Worm (Caenorhabditis elegans) whole organism, L4/young adult: ENCODE data around the gene F56A8.5.
"Not testable (repeated sequence)": the region's sequence is repeated elsewhere in the genome, so short reads cannot be mapped to it uniquely, and the experiment has no call there.

Source experiments
- W03F9.2 ChIP-seq: fragments of 150-350 bp; optimal IDR thresholded peaks from 2 replicates; lab custom pipeline; 2014; ENCODE audit warnings: missing biosample characterization, missing genetic modification characterization
- dao-5 ChIP-seq: sonication (generic microtip); optimal IDR thresholded peaks from 2 replicates; lab custom pipeline; 2016; ENCODE audit warnings: missing genotype, missing genetic modification characterization, moderate library complexity, missing compliant biosample characterization
- him-1 ChIP-seq: sonication (generic microtip); optimal IDR thresholded peaks from 2 replicates; lab custom pipeline; 2016; ENCODE audit warnings: missing genotype, missing genetic modification reagents, missing genetic modification characterization, missing compliant biosample characterization

Gene F56A8.5

DNA sequence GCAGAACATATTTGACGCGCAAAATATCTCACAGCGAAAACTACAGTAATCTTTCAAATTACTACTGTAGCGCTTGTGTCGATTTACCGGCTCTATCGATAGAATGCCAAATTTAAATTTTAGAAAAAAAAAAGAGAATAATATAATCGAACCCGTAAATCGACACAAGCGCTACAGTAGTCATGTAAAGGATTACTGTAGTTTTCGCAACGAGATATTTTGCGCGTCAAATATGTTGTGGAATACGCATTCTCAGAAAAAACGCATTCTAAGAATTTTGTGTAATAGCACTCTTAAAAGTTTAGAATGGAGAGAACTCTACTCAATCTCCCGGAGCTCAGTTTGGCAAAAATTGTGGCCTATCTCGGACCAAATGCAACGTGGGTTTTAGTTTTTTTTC, at the start of gene F56A8.5:
F56A8.5 (plus strand) TSS at position 301 of the 400 bp plus-strand sequence.
- no peak for TF ChIP-seq dao-5 (tag; lab: Kevin White, UChicago)
- TF ChIP-seq W03F9.2 (tag; lab: Kevin White, UChicago): no peak
- TF ChIP-seq him-1 (tag; lab: Kevin White, UChicago): no peak

DNA sequence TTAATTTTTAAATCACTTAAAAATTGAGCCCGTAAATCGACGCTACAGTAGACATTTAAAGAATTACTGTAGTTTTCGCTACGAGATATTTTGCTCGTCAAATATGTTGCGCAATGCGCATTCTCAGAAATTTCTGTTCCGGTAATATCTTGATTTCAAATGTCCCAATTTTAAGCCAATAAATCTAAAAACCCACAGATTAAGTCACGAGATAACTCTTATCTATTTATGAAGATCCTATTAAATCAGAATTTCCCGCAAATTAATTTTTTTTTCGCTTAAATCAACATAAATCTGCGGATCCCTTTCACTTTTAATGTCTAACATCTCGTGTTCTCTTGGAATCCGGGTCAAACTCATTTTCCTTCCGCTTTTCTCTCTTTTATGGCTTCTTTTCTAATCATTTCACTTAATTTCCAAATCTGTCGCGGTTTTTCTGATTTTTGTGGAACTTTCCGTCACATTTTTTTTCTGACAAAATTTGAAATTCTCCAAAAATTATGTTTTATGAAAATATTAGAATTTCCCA, 49.1 kb upstream of the F56A8.5 start:
- no peak for TF ChIP-seq him-1 (tag; lab: Kevin White, UChicago)
- no peak for TF ChIP-seq dao-5 (tag; lab: Kevin White, UChicago)
- no peak for TF ChIP-seq W03F9.2 (tag; lab: Kevin White, UChicago)

DNA sequence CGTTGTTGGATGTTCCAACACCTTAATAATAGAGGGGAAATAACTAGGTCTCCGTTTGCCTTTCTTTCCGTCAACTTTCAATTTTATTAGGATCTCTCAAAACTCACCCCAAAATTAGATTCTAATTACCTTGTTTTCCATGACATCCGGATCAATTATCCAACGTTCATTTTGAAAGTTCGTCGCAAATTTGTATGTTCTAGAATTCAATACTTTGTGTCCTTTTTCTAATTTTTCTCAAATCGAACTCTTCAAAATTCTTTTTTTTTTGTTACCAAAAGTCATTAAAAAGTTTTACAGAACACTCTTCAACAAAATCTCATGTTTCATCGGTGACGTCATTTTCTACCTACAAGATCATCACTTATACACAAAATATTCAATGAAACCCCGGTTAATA, 42.9 kb upstream of the F56A8.5 start, which contains the start of gene Y43F4A.1:
Y43F4A.1 (plus strand) TSS at position 301 of the 400 bp plus-strand sequence.
- no peak for TF ChIP-seq him-1 (tag; lab: Kevin White, UChicago)
- TF ChIP-seq dao-5 (tag; lab: Kevin White, UChicago): no peak
- no peak for TF ChIP-seq W03F9.2 (tag; lab: Kevin White, UChicago)

DNA sequence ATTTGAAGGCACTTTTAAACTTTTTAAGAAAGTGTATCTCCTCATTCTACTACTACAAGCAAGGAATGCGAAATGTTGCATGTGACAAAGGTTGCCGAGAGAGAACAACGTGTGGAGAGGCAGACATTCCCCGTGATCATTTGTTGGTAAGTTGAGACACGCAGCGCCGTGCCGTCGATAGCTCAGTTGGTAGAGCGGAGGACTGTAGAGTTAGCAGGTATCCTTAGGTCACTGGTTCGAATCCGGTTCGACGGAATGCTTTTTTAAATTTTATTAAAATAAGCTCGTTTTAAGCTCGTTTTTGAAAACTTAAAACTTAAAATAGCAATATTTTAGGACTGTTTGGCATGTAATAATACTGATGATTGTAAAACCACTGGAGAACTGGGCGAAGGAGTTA, 41.3 kb upstream of the F56A8.5 start:
- TF ChIP-seq him-1 (tag; lab: Kevin White, UChicago) (no peak), W03F9.2 (tag; lab: Kevin White, UChicago) (no peak), dao-5 (tag; lab: Kevin White, UChicago) (peak; percentile 16)

DNA sequence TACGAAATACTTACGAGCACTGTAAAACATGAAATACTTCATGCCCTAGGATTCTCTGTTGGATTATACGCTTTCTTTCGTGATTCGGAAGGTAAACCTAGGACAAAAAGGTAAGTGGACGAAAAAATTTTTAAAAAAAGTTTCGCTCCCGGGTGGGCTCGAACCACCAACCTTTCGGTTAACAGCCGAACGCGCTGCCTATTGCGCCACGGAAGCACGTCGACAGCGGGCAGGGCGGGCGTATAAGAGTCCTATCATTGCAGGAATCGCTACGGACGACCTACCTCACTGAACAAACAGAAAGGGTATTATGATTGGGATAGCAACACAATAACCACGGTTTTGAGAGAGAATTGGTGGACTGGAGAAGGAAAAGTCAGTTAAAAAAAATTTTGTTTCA, 40.6 kb upstream of the F56A8.5 start:
- TF ChIP-seq W03F9.2 (tag; lab: Kevin White, UChicago) (no peak), dao-5 (tag; lab: Kevin White, UChicago) (no peak), him-1 (tag; lab: Kevin White, UChicago) (no peak)

DNA sequence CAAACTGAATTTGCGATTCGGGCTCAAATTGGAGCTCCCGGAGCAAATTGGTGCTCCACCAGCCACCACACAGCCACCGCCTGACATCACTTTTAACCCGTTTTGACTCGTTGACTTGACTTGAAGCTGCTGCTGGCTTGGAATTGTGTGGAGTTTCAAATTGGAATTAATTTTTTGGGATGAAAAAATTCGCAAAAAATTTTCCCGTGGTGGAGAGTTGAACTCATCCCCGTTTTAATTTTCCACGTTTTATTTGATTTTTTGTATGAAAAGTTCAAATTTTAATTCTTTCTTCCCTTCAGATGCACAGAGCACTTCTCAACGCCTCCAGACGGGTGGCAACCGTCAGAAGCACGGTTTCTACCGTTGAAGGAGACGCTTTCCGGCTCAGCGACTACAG, 20.4 kb upstream of the F56A8.5 start, which contains the start of gene Y43F4A.4:
Y43F4A.4 (plus strand) TSS at position 301 of the 400 bp plus-strand sequence.
- not testable (repeated sequence) for TF ChIP-seq him-1, W03F9.2, dao-5 (tag; lab: Kevin White, UChicago)

DNA sequence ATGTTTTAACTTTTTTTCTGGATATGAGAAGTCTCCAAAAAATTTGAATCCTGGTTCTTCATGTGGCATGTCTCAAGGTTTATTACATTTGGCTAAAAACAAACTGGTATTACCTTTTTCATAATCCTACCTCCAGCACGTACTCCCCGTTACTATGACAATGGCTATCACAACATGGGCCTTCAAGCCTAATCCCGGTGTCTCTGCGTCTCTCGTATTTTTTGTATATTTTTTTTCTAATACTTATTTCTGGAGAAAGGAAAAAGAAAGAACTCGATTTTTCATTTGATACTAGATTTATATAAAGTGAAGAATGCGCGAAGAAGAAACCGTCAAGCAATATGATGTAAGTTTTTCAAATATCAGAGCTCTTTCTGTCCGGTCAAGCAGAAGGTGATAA, 19.4 kb upstream of the F56A8.5 start, which contains the start of gene anoh-1:
anoh-1 (plus strand) TSS at position 301 of the 400 bp plus-strand sequence.
- TF ChIP-seq dao-5 (tag; lab: Kevin White, UChicago) (no peak), him-1 (tag; lab: Kevin White, UChicago) (no peak)

DNA sequence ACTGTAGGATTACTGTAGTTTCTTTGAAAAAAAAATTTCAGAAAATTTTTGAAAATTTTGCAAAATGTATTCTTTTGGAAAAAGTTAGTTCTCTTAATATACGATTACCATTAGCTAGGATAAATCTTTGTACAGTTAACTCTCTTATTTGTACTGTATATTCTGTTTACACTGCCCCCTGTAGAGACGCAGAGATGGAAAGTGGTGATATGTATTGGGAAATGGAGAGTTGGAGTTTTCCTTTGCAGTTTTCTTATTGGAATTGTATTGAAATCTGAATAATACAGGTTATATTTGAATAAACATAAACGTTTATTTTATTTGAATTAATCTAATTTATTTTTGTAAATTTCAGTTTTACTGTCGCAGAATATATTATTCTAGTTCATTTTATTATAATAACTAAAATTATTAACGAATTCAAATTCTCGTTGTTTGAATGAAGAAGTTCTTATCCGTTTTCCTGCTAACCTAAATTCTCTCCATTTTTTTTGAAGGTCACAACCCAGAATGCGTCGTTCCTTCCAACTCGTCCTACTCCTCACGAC, 11.4 kb upstream of the F56A8.5 start, which contains the start of gene F56A8.9:
F56A8.9 (plus strand) TSS at position 498 of the 548 bp plus-strand sequence.
- TF ChIP-seq dao-5 (tag; lab: Kevin White, UChicago) (no peak), W03F9.2 (tag; lab: Kevin White, UChicago) (no peak), him-1 (tag; lab: Kevin White, UChicago) (no peak)

DNA sequence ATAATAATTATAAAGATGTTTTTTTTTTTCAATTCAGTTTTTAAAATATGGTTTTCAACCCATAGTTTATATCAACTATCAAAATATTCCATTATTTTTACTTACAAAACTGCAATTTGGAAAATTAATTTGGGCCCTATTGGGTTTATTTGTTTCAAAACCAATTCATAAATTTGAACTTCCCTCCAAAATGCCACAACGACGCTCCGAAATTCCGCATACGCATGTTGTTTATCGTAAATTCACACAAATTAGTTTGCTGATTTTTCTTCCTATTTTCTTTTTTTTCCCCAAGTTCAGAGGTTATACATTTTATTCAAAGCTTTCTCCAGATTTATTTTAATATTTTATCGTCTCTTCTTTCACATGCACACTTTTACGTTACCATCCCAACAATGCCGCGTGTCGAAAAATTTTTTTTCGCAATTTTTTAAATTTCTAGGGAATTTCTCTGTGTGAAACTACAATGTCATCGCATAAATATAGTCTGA, 9.2 kb upstream of the F56A8.5 start, which contains the start of gene F56A8.3:
F56A8.3 (plus strand) TSS at position 441 of the 491 bp plus-strand sequence.
- TF ChIP-seq him-1 (tag; lab: Kevin White, UChicago) (no peak), dao-5 (tag; lab: Kevin White, UChicago) (no peak), W03F9.2 (tag; lab: Kevin White, UChicago) (peak; percentile 39)

DNA sequence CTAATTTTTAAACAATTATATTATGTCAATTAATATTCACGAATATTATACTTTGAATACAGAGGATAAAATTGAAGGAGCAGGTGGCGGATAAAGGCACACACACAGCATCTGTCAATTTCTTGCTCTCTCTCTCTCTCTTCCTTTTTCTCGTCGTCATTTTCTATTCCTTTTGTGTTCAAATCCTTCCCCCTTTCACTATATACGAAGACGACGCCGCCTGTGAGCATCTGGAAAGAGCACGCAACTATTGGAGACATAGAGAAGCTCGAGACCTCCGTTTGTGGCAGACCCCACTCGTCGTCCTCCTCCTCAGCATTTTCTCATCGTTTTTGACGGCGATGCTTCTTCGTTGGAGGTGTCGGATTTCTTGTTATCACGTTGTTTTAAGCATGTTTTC, 7.5 kb upstream of the F56A8.5 start:
- TF ChIP-seq him-1 (tag; lab: Kevin White, UChicago) (no peak), W03F9.2 (tag; lab: Kevin White, UChicago) (no peak), dao-5 (tag; lab: Kevin White, UChicago) (no peak)

DNA sequence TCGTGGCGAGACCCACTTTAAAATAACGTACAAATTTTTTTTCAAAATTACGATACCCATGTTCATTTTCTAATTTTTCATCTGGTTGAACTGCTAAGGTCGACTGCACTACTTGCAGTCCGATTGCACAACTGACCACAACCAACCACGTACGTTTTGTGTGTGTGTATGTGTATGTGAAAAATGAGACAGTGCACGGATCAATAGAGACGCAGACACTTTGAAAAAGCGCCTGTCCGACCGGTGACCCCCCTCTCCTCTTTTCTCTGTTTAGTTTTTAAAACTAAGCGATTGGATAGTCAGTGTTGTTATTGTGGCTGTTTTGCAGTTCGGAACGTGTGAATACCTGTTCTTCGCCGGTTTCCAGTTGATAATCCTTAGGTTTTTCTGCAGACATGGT, 6.9 kb upstream of the F56A8.5 start:
- no peak for TF ChIP-seq dao-5 (tag; lab: Kevin White, UChicago)
- TF ChIP-seq him-1 (tag; lab: Kevin White, UChicago): no peak
- TF ChIP-seq W03F9.2 (tag; lab: Kevin White, UChicago): no peak

DNA sequence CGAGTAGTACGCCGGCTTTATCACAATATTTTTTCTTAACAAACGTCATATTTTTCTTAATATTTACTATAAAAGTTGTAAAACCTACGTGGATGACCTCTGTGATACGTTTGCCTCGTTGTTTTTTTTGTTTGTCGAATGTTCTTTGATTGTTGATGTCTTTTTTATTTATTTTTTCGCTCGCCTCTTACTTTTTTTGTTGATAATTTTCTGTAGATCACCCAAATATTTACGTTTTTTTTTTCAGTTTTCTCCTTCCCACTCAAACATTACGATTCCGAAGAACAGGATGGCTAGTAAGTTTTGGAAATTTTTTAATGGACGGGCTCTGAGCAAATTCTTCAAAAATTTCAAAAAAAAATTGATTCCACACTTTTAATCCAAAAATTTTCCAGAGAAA, 5.3 kb upstream of the F56A8.5 start:
- TF ChIP-seq dao-5 (tag; lab: Kevin White, UChicago) (no peak), W03F9.2 (tag; lab: Kevin White, UChicago) (no peak), him-1 (tag; lab: Kevin White, UChicago) (no peak)

DNA sequence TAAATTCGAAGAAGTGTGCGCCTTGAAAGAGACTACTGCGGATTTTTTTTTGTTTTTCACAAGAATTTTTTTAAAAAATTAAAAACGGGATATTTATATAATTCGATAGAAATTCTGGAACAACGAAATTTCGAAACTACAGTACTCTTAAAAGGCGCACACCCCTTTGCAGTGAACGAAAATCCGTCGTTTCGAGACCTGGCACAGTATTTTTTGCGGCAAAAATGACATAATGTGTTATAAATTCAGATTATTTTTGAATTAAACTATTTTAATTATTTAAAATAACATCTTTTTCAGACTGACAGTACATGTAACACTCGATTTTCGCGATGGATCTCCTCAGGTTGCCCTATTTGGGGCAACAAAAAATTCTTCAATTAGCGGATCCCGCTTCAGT, 2.7 kb upstream of the F56A8.5 start, which contains the start of gene F56A8.4:
F56A8.4 (plus strand) TSS at position 301 of the 400 bp plus-strand sequence.
- TF ChIP-seq dao-5 (tag; lab: Kevin White, UChicago) (no peak), him-1 (tag; lab: Kevin White, UChicago) (no peak), W03F9.2 (tag; lab: Kevin White, UChicago) (no peak)
